Fruit fly (Drosophila melanogaster) whole organism, wandering third instar larva: ENCODE measurements around the gene tmod.

Source experiments
- CG9705 ChIP-seq: fragments of 200-800 bp; sonication (Bioruptor generic); optimal IDR thresholded peaks from 2 replicates; lab custom pipeline; 2018; ENCODE audit warnings: missing biosample characterization, mild to moderate bottlenecking, missing genetic modification characterization
- Dif ChIP-seq: fragments of 200-275, 200-300 bp; sonication (Bioruptor generic); optimal IDR thresholded peaks from 2 replicates; lab custom pipeline; 2018; ENCODE audit warnings: missing biosample characterization, missing genetic modification characterization; ENCODE audit not compliant: partially characterized antibody
- HLH106 ChIP-seq: fragments of 200-800 bp; optimal IDR thresholded peaks from 3 replicates; lab custom pipeline; 2019; ENCODE audit warnings: missing biosample characterization, mild to moderate bottlenecking, missing genetic modification characterization, moderate library complexity
- Hr78 ChIP-seq: fragments of >200 bp; optimal IDR thresholded peaks from 2 replicates; lab custom pipeline; 2017; ENCODE audit warnings: missing biosample characterization, missing genetic modification characterization
- foxo ChIP-seq, 2 experiments: fragments of 200-800 bp; sonication (Bioruptor generic); optimal IDR thresholded peaks; 2 replicates in 1 of 2; 3 replicates in 1 of 2; lab custom pipeline; 2016 to 2017; ENCODE audit warnings: missing biosample characterization in 2 of 2, missing genetic modification characterization in 2 of 2
- jim ChIP-seq: fragments of 175-275, 200-325 bp; sonication (Bioruptor generic); optimal IDR thresholded peaks from 2 replicates; lab custom pipeline; 2016; ENCODE audit warnings: missing biosample characterization, mild to moderate bottlenecking, missing genetic modification characterization
- pan ChIP-seq: fragments of >200 bp; optimal IDR thresholded peaks from 2 replicates; lab custom pipeline; 2017

dm6 chr3R:30600154-30601009 lies 68.0 kb downstream of the tmod start:
- TF ChIP-seq CG9705: peak; percentile 31
- no peak for TF ChIP-seq pan
- TF ChIP-seq HLH106: peak; percentile 83
- no peak for TF ChIP-seq jim (GFP tag; lab: Kevin White, UChicago)
- TF ChIP-seq Dif (GFP tag; lab: Kevin White, UChicago): peak; percentile 43
- no peak for TF ChIP-seq Hr78 (GFP tag; lab: Kevin White, UChicago)
- TF ChIP-seq foxo (GFP tag; optimal IDR thresholded peaks at IDR 0.05; lab: Kevin White, UChicago): peak; percentile 67 to 95
